Worm (Caenorhabditis elegans): ENCODE measurements around the gene ssq-4.

Gene ssq-4

ce11 chrIV:5038744-5039143 is 22.5 kb downstream of the ssq-4 start (continued):
- TF ChIP-seq F37B4.10 (GFP tag; IDR thresholded peaks at IDR 0.05) (no peak), Y79H2A.3 (GFP tag; conservative IDR thresholded peaks at IDR 0.05) (0 out of 2 replicates have a peak, but pooled peaks have one; percentile 62), F23B12.7 (tag; optimal IDR thresholded peaks at IDR 0.05; ENCODE audit: insufficient read depth) (peak; percentile 66), lag-1 (GFP tag; IDR thresholded peaks at IDR 0.05) (no peak), T26A5.8 (tag; optimal IDR thresholded peaks at IDR 0.05) (no peak), madf-3 (GFP tag; IDR thresholded peaks at IDR 0.05) (peak; percentile 65; the same call in 1 of the 2 replicates), D2030.7 (GFP tag; IDR thresholded peaks at IDR 0.05) (peak; percentile 75; the same call in 1 of the 2 replicates), Y67H2A.10 (GFP tag; conservative IDR thresholded peaks at IDR 0.05) (no peak; the same call in 1 of the 2 replicates), nfyb-1 (GFP tag; IDR thresholded peaks at IDR 0.05) (peak; percentile 87), F39B2.1 (GFP tag; IDR thresholded peaks at IDR 0.05) (no peak), ama-1 (optimal IDR thresholded peaks at IDR 0.05) (no peak), ama-1 (GFP tag; optimal IDR thresholded peaks at IDR 0.05) (no peak), sptf-2 (GFP tag; optimal IDR thresholded peaks at IDR 0.05) (peak; percentile 74), hsf-1 (GFP tag; IDR thresholded peaks at IDR 0.05) (no peak), ztf-22 (GFP tag; optimal IDR thresholded peaks at IDR 0.05) (no peak), nhr-179 (tag; optimal IDR thresholded peaks at IDR 0.05) (no peak), sea-2 (GFP tag; IDR thresholded peaks at IDR 0.05) (no peak), C17E4.6 (GFP tag; IDR thresholded peaks at IDR 0.05) (no peak), unc-62 (GFP tag; optimal IDR thresholded peaks at IDR 0.05) (no peak), C06A6.2 (GFP tag; conservative IDR thresholded peaks at IDR 0.05) (no peak), ets-4 (GFP tag; optimal IDR thresholded peaks at IDR 0.05) (no peak), him-1 (tag; optimal IDR thresholded peaks at IDR 0.05) (peak; percentile 84), xnd-1 (tag; optimal IDR thresholded peaks at IDR 0.05) (no peak), hlh-12 (tag; optimal IDR thresholded peaks at IDR 0.05) (peak; percentile 40), atf-7 (tag; optimal IDR thresholded peaks at IDR 0.05) (no peak), bed-2 (GFP tag; IDR thresholded peaks at IDR 0.05) (0 out of 2 replicates have a peak, but pooled peaks have one; percentile 22), F22D6.2 (tag; optimal IDR thresholded peaks at IDR 0.05) (no peak), Y53G8AR.9 (GFP tag; conservative IDR thresholded peaks at IDR 0.05) (no peak), rcor-1 (GFP tag; IDR thresholded peaks at IDR 0.05) (no peak; the same call in 1 of the 2 replicates), fkh-3 (tag; optimal IDR thresholded peaks at IDR 0.05) (no peak), lsl-1 (GFP tag; optimal IDR thresholded peaks at IDR 0.05) (peak; percentile 32), lsy-27 (tag; optimal IDR thresholded peaks at IDR 0.05; ENCODE audit: borderline replicate concordance, insufficient read depth) (no peak), B0019.2 (GFP tag; conservative IDR thresholded peaks at IDR 0.05) (no peak), Y53F4B.3 (GFP tag; IDR thresholded peaks at IDR 0.05) (no peak), lir-1 (GFP tag; conservative IDR thresholded peaks at IDR 0.05) (no peak), nhr-90 (tag; optimal IDR thresholded peaks at IDR 0.05) (peak; percentile 88), hlh-26 (GFP tag; conservative IDR thresholded peaks at IDR 0.05) (no peak), gei-17 (GFP tag; optimal IDR thresholded peaks at IDR 0.05) (no peak), repo-1 (tag; optimal IDR thresholded peaks at IDR 0.05) (no peak), F57C9.4 (tag; optimal IDR thresholded peaks at IDR 0.05) (no peak), nfya-1 (tag; optimal IDR thresholded peaks at IDR 0.05; ENCODE audit: borderline replicate concordance, insufficient read depth) (no peak), ccch-3 (GFP tag; optimal IDR thresholded peaks at IDR 0.05) (no peak), ekl-4 (GFP tag; IDR thresholded peaks at IDR 0.05) (peak; percentile 51; the same call in 1 of the 2 replicates), pha-4 (tag; optimal IDR thresholded peaks at IDR 0.05) (no peak), ceh-79 (tag; optimal IDR thresholded peaks at IDR 0.05) (no peak), madf-8 (GFP tag; conservative IDR thresholded peaks at IDR 0.05) (no peak), T07F8.4 (tag; optimal IDR thresholded peaks at IDR 0.05) (peak; percentile 49), egl-18 (GFP tag; IDR thresholded peaks at IDR 0.05) (no peak), ceh-27 (GFP tag; optimal IDR thresholded peaks at IDR 0.05) (peak; percentile 30), nhr-27 (tag; optimal IDR thresholded peaks at IDR 0.05) (no peak)

Data from whole organism, young adult.